Fruit fly (Drosophila melanogaster) whole organism, embryonic: ENCODE measurements around the gene hale.

Experiments used
- Atf3 ChIP-seq: fragments of 200-800 bp; sonication (Bioruptor generic); optimal IDR thresholded peaks from 3 replicates; lab custom pipeline; 2016; ENCODE audit warnings: missing biosample characterization, missing genetic modification characterization
- Awh ChIP-seq: fragments of 200-800 bp; sonication (Bioruptor generic); IDR thresholded peaks from 2 replicates; pipeline ENCODE4, ENCODE4 v1.3.6; 2022; ENCODE audit warnings: missing biosample characterization, missing genetic modification characterization
- CG10267 ChIP-seq: fragments of 200-800 bp; sonication (Bioruptor generic); optimal IDR thresholded peaks from 2 replicates; lab custom pipeline; 2018; ENCODE audit warnings: missing biosample characterization, mild to moderate bottlenecking, missing genetic modification characterization, moderate library complexity
- CG10565 ChIP-seq: fragments of 200-800 bp; sonication (Bioruptor generic); optimal IDR thresholded peaks from 3 replicates; lab custom pipeline; 2016; ENCODE audit warnings: missing biosample characterization, mild to moderate bottlenecking, missing genetic modification characterization
- CG12219 ChIP-seq: fragments of 200-800 bp; sonication (Bioruptor generic); optimal IDR thresholded peaks from 3 replicates; lab custom pipeline; 2018; ENCODE audit warnings: missing biosample characterization, mild to moderate bottlenecking, missing genetic modification characterization
- CG12299 ChIP-seq: fragments of 200-800 bp; sonication (Bioruptor generic); optimal IDR thresholded peaks from 2 replicates; lab custom pipeline; 2018; ENCODE audit warnings: missing biosample characterization, mild to moderate bottlenecking, missing genetic modification characterization
- CG12391 ChIP-seq: fragments of 200-800 bp; sonication (Bioruptor generic); optimal IDR thresholded peaks from 3 replicates; lab custom pipeline; 2018; ENCODE audit warnings: missing biosample characterization, mild to moderate bottlenecking, missing genetic modification characterization, moderate library complexity
- CG32767 ChIP-seq: fragments of 200-800 bp; sonication (Bioruptor generic); IDR thresholded peaks from 2 replicates; pipeline ENCODE4 v1.3.6; 2022; ENCODE audit warnings: missing biosample characterization, missing genetic modification characterization
- CG33213 ChIP-seq: fragments of 200-800 bp; sonication (Bioruptor generic); optimal IDR thresholded peaks from 3 replicates; lab custom pipeline; 2016; ENCODE audit warnings: missing biosample characterization, missing genetic modification characterization
- CG3407 ChIP-seq: fragments of 200-800 bp; sonication (Bioruptor generic); optimal IDR thresholded peaks from 2 replicates; lab custom pipeline; 2018; ENCODE audit warnings: missing biosample characterization, mild to moderate bottlenecking, missing genetic modification characterization
- CG4328 ChIP-seq: fragments of 200-800 bp; sonication (Bioruptor generic); optimal IDR thresholded peaks from 3 replicates; lab custom pipeline; 2017; ENCODE audit warnings: missing biosample characterization, missing genetic modification reagents, missing genetic modification characterization
- CG6854 ChIP-seq: fragments of 200-800 bp; sonication (Bioruptor generic); optimal IDR thresholded peaks from 3 replicates; lab custom pipeline; 2017; ENCODE audit warnings: missing biosample characterization, mild to moderate bottlenecking, missing genetic modification characterization
- CG7963 ChIP-seq: fragments of 200-800 bp; sonication (Bioruptor generic); IDR thresholded peaks from 3 replicates; pipeline ENCODE4 v1.3.6; 2022; ENCODE audit warnings: missing biosample characterization, missing genetic modification characterization; ENCODE audit not compliant: partially characterized antibody
- CG8089 ChIP-seq: fragments of 200-800 bp; sonication (Bioruptor generic); optimal IDR thresholded peaks from 3 replicates; lab custom pipeline; 2016; ENCODE audit warnings: missing biosample characterization, missing genetic modification characterization
- CG9437 ChIP-seq: fragments of 200-800 bp; sonication (Bioruptor generic); optimal IDR thresholded peaks from 2 replicates; lab custom pipeline; 2018; ENCODE audit warnings: missing biosample characterization, mild to moderate bottlenecking, missing genetic modification characterization
- Chrac-16 ChIP-seq: fragments of 200-800 bp; sonication (Bioruptor generic); optimal IDR thresholded peaks from 3 replicates; lab custom pipeline; 2016; ENCODE audit warnings: missing biosample characterization, missing genetic modification characterization
- Dfd ChIP-seq, 2 experiments: fragments of >200 bp; optimal IDR thresholded peaks; 2 replicates each; lab custom pipeline; 2017; ENCODE audit warnings: missing biosample characterization in 2 of 2, missing genetic modification characterization in 2 of 2
- Dip3 ChIP-seq: fragments of 200-800 bp; sonication (Bioruptor generic); optimal IDR thresholded peaks from 3 replicates; lab custom pipeline; 2016; ENCODE audit warnings: missing biosample characterization, missing genetic modification characterization
- Dll ChIP-seq: fragments of 200-800 bp; sonication (Bioruptor generic); IDR thresholded peaks from 4 replicates; pipeline ENCODE4 v1.3.6; 2022; ENCODE audit warnings: missing biosample characterization, missing genetic modification characterization; ENCODE audit not compliant: partially characterized antibody
- Dref ChIP-seq: fragments of 200-800 bp; sonication (Bioruptor generic); IDR thresholded peaks from 2 replicates; pipeline ENCODE4 v1.3.6; 2022; ENCODE audit warnings: missing biosample characterization, missing genetic modification characterization
- Elba2 ChIP-seq: fragments of 200-800 bp; sonication (Bioruptor generic); optimal IDR thresholded peaks from 3 replicates; lab custom pipeline; 2016; ENCODE audit warnings: missing biosample characterization, missing genetic modification characterization
- Ets97D ChIP-seq: fragments of 200-800 bp; sonication (Bioruptor generic); optimal IDR thresholded peaks from 3 replicates; lab custom pipeline; 2016; ENCODE audit warnings: missing biosample characterization, missing genetic modification characterization
- HLH4C ChIP-seq: fragments of 200-800 bp; sonication (Bioruptor generic); IDR thresholded peaks from 3 replicates; pipeline ENCODE4 v1.3.6; 2022; ENCODE audit warnings: missing biosample characterization, missing genetic modification characterization; ENCODE audit not compliant: partially characterized antibody
- HLH54F ChIP-seq: fragments of 200-800 bp; sonication (Bioruptor generic); optimal IDR thresholded peaks from 3 replicates; lab custom pipeline; 2016; ENCODE audit warnings: missing biosample characterization, missing genetic modification characterization
- Hmx ChIP-seq: fragments of 200-800 bp; sonication (Bioruptor generic); optimal IDR thresholded peaks from 2 replicates; lab custom pipeline; 2016; ENCODE audit warnings: missing biosample characterization, missing genetic modification characterization
- Med ChIP-seq: fragments of 200-800 bp; sonication (Bioruptor generic); peaks from one replicate; lab custom pipeline; 2016; ENCODE audit warnings: missing biosample characterization, missing genetic modification characterization, mild to moderate bottlenecking, inconsistent platforms, moderate library complexity
- Myb ChIP-seq: fragments of 200-800 bp; sonication (Bioruptor generic); optimal IDR thresholded peaks from 2 replicates; lab custom pipeline; 2016; ENCODE audit warnings: missing biosample characterization, missing genetic modification characterization
- NFAT ChIP-seq: fragments of 200-800 bp; sonication (Bioruptor generic); IDR thresholded peaks from 2 replicates; pipeline ENCODE4 v1.3.6; 2022; ENCODE audit warnings: missing biosample characterization, missing genetic modification characterization
- NfI ChIP-seq: fragments of 200-800 bp; sonication (Bioruptor generic); optimal IDR thresholded peaks from 3 replicates; lab custom pipeline; 2018; ENCODE audit warnings: missing biosample characterization, mild to moderate bottlenecking, missing genetic modification characterization, moderate library complexity
- Poxn ChIP-seq: fragments of 200-800 bp; sonication (Bioruptor generic); IDR thresholded peaks from 2 replicates; pipeline ENCODE4 v1.3.6; 2022; ENCODE audit warnings: missing biosample characterization, missing genetic modification characterization
- Ptx1 ChIP-seq: fragments of 200-800 bp; sonication (Bioruptor generic); IDR thresholded peaks from 2 replicates; pipeline ENCODE4 v1.3.6; 2022; ENCODE audit warnings: missing biosample characterization, missing genetic modification characterization
- Tbp ChIP-seq: fragments of >200 bp; optimal IDR thresholded peaks from 2 replicates; lab custom pipeline; 2018; ENCODE audit warnings: missing biosample characterization, missing genetic modification characterization
- aop ChIP-seq: fragments of 200-800 bp; sonication (Bioruptor generic); IDR thresholded peaks from 2 replicates; pipeline ENCODE4 v1.3.6; 2022; ENCODE audit warnings: missing biosample characterization, missing genetic modification characterization
- ara ChIP-seq: fragments of 200-800 bp; sonication (Bioruptor generic); IDR thresholded peaks from 2 replicates; pipeline ENCODE4 v1.3.6; 2022; ENCODE audit warnings: missing biosample characterization, missing genetic modification characterization
- ase ChIP-seq: fragments of 200-800 bp; sonication (Bioruptor generic); IDR thresholded peaks from 3 replicates; pipeline ENCODE4 v1.3.6; 2022; ENCODE audit warnings: missing biosample characterization, missing genetic modification characterization
- cato ChIP-seq: fragments of 200-800 bp; sonication (Bioruptor generic); optimal IDR thresholded peaks from 2 replicates; lab custom pipeline; 2016; ENCODE audit warnings: missing biosample characterization, missing genetic modification characterization, borderline replicate concordance
- emc ChIP-seq: fragments of 200-800 bp; sonication (Bioruptor generic); optimal IDR thresholded peaks from 2 replicates; lab custom pipeline; 2016; ENCODE audit warnings: missing biosample characterization, missing genetic modification characterization
- gcm ChIP-seq: fragments of 200-800 bp; sonication (Bioruptor generic); optimal IDR thresholded peaks from 2 replicates; lab custom pipeline; 2019; ENCODE audit warnings: missing biosample characterization, mild to moderate bottlenecking, missing genetic modification characterization, moderate library complexity
- gem ChIP-seq: fragments of 200-800 bp; sonication (Bioruptor generic); optimal IDR thresholded peaks from 2 replicates; lab custom pipeline; 2019; ENCODE audit warnings: missing biosample characterization, mild to moderate bottlenecking, missing genetic modification characterization, moderate library complexity
- gfzf ChIP-seq: fragments of 200-800 bp; sonication (Bioruptor generic); optimal IDR thresholded peaks from 2 replicates; lab custom pipeline; 2016; ENCODE audit warnings: missing biosample characterization, mild to moderate bottlenecking, missing genetic modification characterization, moderate library complexity
- her ChIP-seq: fragments of 200-800 bp; sonication (Bioruptor generic); optimal IDR thresholded peaks from 2 replicates; lab custom pipeline; 2016; ENCODE audit warnings: missing biosample characterization, missing genetic modification characterization
- hth ChIP-seq: fragments of >200 bp; optimal IDR thresholded peaks from 2 replicates; lab custom pipeline; 2017; ENCODE audit warnings: inconsistent platforms
- jigr1 ChIP-seq: fragments of 200-800 bp; sonication (Bioruptor generic); IDR thresholded peaks from 3 replicates; pipeline ENCODE4 v1.3.6; 2022; ENCODE audit warnings: missing biosample characterization, missing genetic modification characterization
- lmd ChIP-seq: fragments of 200-800 bp; sonication (Bioruptor generic); IDR thresholded peaks from 2 replicates; pipeline ENCODE4 v1.3.6; 2022; ENCODE audit warnings: missing biosample characterization, missing genetic modification characterization
- mam ChIP-seq: fragments of 200-800 bp; sonication (Bioruptor generic); optimal IDR thresholded peaks from 3 replicates; lab custom pipeline; 2016; ENCODE audit warnings: missing biosample characterization, missing genetic modification characterization
- oc ChIP-seq: fragments of 200-800 bp; sonication (Bioruptor generic); optimal IDR thresholded peaks from 2 replicates; lab custom pipeline; 2018; ENCODE audit warnings: missing biosample characterization, mild to moderate bottlenecking, missing genetic modification characterization, moderate library complexity
- odd ChIP-seq: fragments of 200-800 bp; sonication (Bioruptor generic); optimal IDR thresholded peaks from 2 replicates; lab custom pipeline; 2017; ENCODE audit warnings: missing biosample characterization, mild to moderate bottlenecking, missing genetic modification characterization
- pzg ChIP-seq: fragments of 200-800 bp; sonication (Bioruptor generic); optimal IDR thresholded peaks from 3 replicates; lab custom pipeline; 2018; ENCODE audit warnings: missing biosample characterization, mild to moderate bottlenecking, missing genetic modification characterization, moderate library complexity
- repo ChIP-seq: fragments of 200-800 bp; sonication (Bioruptor generic); optimal IDR thresholded peaks from 2 replicates; lab custom pipeline; 2016; ENCODE audit warnings: missing biosample characterization, missing genetic modification characterization
- sd ChIP-seq: fragments of 200-800 bp; sonication (Bioruptor generic); optimal IDR thresholded peaks from 3 replicates; lab custom pipeline; 2018; ENCODE audit warnings: missing biosample characterization, mild to moderate bottlenecking, missing genetic modification characterization, moderate library complexity
- sisA ChIP-seq: fragments of 200-800 bp; sonication (Bioruptor generic); IDR thresholded peaks from 2 replicates; pipeline ENCODE4 v1.3.6; 2022; ENCODE audit warnings: missing biosample characterization, missing genetic modification characterization
- zen2 ChIP-seq: fragments of 200-800 bp; sonication (Bioruptor generic); IDR thresholded peaks from 3 replicates; pipeline ENCODE4 v1.3.6; 2022; ENCODE audit warnings: missing biosample characterization, missing genetic modification characterization; ENCODE audit not compliant: partially characterized antibody

Gene hale

DNA sequence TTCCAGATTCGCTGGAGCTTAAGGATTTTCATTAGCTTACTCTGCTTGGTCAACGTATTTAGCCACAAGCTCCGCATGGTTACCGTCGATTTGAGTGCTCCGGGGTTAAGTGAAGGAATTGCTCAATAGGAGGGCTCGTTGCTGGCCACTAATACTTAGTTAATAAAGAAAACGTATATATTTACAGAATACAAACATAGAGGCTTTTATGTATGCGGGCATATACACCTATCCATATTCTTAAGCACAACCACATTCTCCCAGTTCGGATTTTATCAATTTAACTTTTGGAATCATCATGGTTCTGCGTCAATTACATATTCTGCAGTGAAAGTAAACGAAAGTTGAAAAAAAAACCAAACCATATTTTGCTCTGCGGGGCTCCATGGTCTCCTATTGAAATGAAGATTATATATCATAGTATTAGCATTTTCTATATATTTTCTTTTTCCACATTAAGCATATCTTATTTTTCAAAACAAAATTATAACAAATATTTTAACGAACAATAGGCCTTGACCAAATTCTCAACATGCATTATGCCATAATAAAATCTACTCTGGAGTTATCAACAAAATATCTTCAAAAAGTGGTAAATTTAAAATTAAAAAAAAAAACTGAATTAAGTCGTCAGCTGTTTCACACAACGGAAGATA is 14.5 kb upstream of the hale start, which contains the start of the genes Tom20 and Gabat (continued):
- TF ChIP-seq Myb (GFP tag; lab: Kevin White, UChicago) (no peak), NFAT (GFP tag; lab: Robert Waterston, UW) (no peak), gem (tag; lab: Kevin White, UChicago) (peak; percentile 3), CG12391 (peak; percentile 4), HLH4C (no peak), Med (GFP tag; lab: Kevin White, UChicago) (peak; percentile 22), sd (tag; lab: Kevin White, UChicago) (no peak), ase (GFP tag; lab: Robert Waterston, UW) (no peak), CG3407 (GFP tag; lab: Kevin White, UChicago) (no peak), repo (no peak), CG10267 (tag; lab: Kevin White, UChicago) (no peak), CG12299 (tag; lab: Kevin White, UChicago) (no peak), CG4328 (no peak), CG10565 (GFP tag; lab: Kevin White, UChicago) (no peak), HLH54F (GFP tag; lab: Kevin White, UChicago) (no peak), Dll (GFP tag; lab: Robert Waterston, UW) (no peak), hth (lab: Kevin White, UChicago) (no peak), CG12219 (GFP tag; lab: Kevin White, UChicago) (no peak), NfI (GFP tag; lab: Kevin White, UChicago) (no peak), Hmx (GFP tag; lab: Kevin White, UChicago) (no peak), aop (GFP tag; lab: Robert Waterston, UW) (no peak), zen2 (GFP tag; lab: Robert Waterston, UW) (no peak), ara (GFP tag; lab: Robert Waterston, UW) (no peak), Dip3 (GFP tag; lab: Kevin White, UChicago) (no peak), her (no peak), gfzf (GFP tag; lab: Kevin White, UChicago) (no peak), jigr1 (GFP tag; lab: Robert Waterston, UW) (no peak), cato (GFP tag; lab: Kevin White, UChicago) (no peak), oc (tag; lab: Kevin White, UChicago) (no peak), pzg (GFP tag; lab: Kevin White, UChicago) (no peak), Chrac-16 (GFP tag; lab: Kevin White, UChicago) (no peak), Ets97D (GFP tag; lab: Kevin White, UChicago) (no peak), gcm (GFP tag; lab: Kevin White, UChicago) (peak; percentile 51), emc (GFP tag; lab: Kevin White, UChicago) (no peak), CG32767 (GFP tag; lab: Robert Waterston, UW) (no peak), CG6854 (GFP tag; lab: Kevin White, UChicago) (no peak), CG9437 (GFP tag; lab: Kevin White, UChicago) (no peak), Awh (GFP tag; lab: Robert Waterston, UW) (no peak), Tbp (GFP tag; lab: Kevin White, UChicago) (no peak), odd (GFP tag; lab: Kevin White, UChicago) (no peak), CG8089 (GFP tag; lab: Kevin White, UChicago) (no peak), Poxn (GFP tag; lab: Robert Waterston, UW) (no peak), mam (GFP tag; lab: Kevin White, UChicago) (no peak), sisA (no peak), Dref (GFP tag; lab: Robert Waterston, UW) (no peak), Dfd (GFP tag; optimal IDR thresholded peaks at IDR 0.05; lab: Kevin White, UChicago) (no peak), Atf3 (no peak), Ptx1 (GFP tag; lab: Robert Waterston, UW) (no peak), Elba2 (no peak), lmd (GFP tag; lab: Robert Waterston, UW) (no peak), CG33213 (GFP tag; lab: Kevin White, UChicago) (no peak), CG7963 (no peak)
